Fruit fly (Drosophila melanogaster) whole organism: ENCODE data around the gene CG34309.

Experiments
- CG8478 ChIP-seq: fragments of >200 bp; optimal IDR thresholded peaks from 2 replicates; lab custom pipeline; 2018; ENCODE audit warnings: inconsistent platforms
- Dll ChIP-seq: fragments of >200 bp; optimal IDR thresholded peaks from 2 replicates; lab custom pipeline; 2017
- psq ChIP-seq: fragments of >200 bp; optimal IDR thresholded peaks from 2 replicates; lab custom pipeline; 2017
- usp ChIP-seq: fragments of >200 bp; optimal IDR thresholded peaks from 2 replicates; lab custom pipeline; 2017; ENCODE audit warnings: missing biosample characterization, missing genetic modification characterization, mixed read lengths

DNA sequence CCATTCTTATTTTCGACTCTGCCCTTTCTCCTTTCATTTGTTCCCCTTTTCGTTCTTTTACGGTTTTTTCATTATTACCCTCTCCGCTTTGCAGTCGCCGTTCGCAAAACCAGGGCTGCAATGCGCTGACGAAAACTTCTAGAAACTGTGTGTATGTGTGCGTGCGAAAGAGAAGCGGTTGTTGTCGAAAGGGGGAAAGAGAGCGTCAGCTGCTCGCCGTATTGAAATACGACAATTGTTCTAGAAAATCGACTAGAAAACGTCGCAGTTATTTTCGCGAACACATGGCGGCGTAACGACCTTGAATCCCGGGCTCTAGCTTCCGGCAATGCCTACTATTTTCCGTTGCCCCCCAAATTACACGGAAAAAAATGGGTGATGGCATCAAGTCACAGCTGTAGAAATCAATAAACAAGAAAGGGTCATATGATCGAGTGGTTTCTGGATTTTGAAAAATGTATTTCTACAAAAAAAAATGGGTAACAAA is 10.3 kb downstream of the CG34309 start:
- TF ChIP-seq usp (GFP tag; lab: Kevin White, UChicago) (no peak), CG8478 (lab: Kevin White, UChicago) (no peak), Dll (lab: Kevin White, UChicago) (no peak), psq (lab: Kevin White, UChicago) (no peak)
